Fruit fly (Drosophila melanogaster): ENCODE data around the gene Wdr37.

DNA sequence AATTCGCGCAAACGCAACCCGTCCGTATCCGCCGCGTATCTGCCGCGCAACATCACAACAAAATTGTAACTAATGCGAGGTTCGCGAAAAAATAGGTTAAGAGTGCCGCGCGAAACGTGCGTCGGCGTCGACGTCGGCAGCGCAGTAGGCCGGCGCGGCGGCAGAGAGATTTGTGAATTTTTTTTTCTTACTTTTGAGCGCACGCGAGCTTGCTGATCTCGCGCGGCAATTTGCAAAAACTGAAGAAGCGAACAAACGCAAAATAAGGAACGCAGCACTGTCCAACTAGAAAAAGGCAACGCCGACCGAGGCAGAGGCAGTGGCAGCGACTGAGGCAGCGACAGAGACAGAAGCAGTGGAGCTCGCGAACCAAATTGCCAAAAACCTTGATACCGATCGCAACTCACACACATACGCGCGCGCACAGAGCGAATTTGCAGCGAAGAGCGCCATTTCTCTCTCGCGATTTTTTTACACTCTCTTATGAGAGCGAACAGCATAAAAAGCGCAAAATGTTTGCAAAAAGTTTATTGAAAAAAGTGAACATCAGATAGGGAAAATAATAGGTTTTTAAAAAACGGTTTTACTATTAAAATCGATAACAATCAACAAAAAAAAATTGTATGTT lies 44.7 kb upstream of the Wdr37 start:
- TF ChIP-seq ttk (optimal IDR thresholded peaks at IDR 0.05) = no peak
- TF ChIP-seq h (optimal IDR thresholded peaks at IDR 0.05) = no peak
- no peak for TF ChIP-seq Sin3A (optimal IDR thresholded peaks at IDR 0.05)
- TF ChIP-seq Myc (optimal IDR thresholded peaks at IDR 0.05) = no peak
- peak; percentile 71 for TF ChIP-seq insv (optimal IDR thresholded peaks at IDR 0.05)
- TF ChIP-seq psq (optimal IDR thresholded peaks at IDR 0.05) = no peak
